Fruit fly (Drosophila melanogaster): ENCODE measurements around the gene CG11262.
A peak's percentile ranks its signal among the peaks of the same experiment; 100 is the strongest.

The CG11262 gene

DNA sequence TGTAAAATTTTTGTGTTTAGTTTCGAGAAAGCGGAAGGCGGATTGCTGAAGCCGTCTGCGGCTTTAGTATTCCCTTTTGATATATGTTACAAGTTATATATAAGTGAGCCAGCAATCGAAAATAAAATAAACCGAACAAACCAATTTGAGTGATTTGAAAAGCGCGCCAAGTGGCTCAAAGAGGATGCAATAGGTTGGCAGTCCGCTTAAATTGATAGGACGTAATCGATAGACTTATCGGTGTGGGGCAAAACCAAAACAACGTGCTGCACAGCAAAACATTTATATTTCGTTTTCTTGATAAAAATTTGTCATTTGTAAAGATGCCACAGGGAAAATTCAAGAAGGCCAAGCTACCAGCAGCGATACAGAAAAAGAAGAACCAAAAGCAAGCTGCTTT is 51.8 kb downstream of the CG11262 start, which contains the start of gene CG11279 (continued):
- TF ChIP-seq Awh (GFP tag; IDR thresholded peaks at IDR 0.05) = no peak
- TF ChIP-seq sens (GFP tag) = peak; percentile 55
- peak; percentile 100 for TF ChIP-seq trem (tag; optimal IDR thresholded peaks at IDR 0.05)
- peak; percentile 74 for TF ChIP-seq CG2116 (GFP tag; optimal IDR thresholded peaks at IDR 0.05)
- TF ChIP-seq ash1 (GFP tag; optimal IDR thresholded peaks at IDR 0.05) = no peak
- TF ChIP-seq CrebB (tag; optimal IDR thresholded peaks at IDR 0.05) = no peak
- TF ChIP-seq NC2β (GFP tag; optimal IDR thresholded peaks at IDR 0.05) = no peak
- TF ChIP-seq CG14710 (tag; optimal IDR thresholded peaks at IDR 0.05) = peak; percentile 28
- TF ChIP-seq klu (GFP tag; IDR thresholded peaks at IDR 0.05) = no peak
- TF ChIP-seq CG8388 (GFP tag; optimal IDR thresholded peaks at IDR 0.05) = no peak
- peak; percentile 98 for TF ChIP-seq Dp (GFP tag; optimal IDR thresholded peaks at IDR 0.05)
- TF ChIP-seq Xrp1 (GFP tag; IDR thresholded peaks at IDR 0.05) = 0 out of 2 replicates have a peak, but pooled peaks have one; percentile 18
- TF ChIP-seq repo (GFP tag; optimal IDR thresholded peaks at IDR 0.05) = no peak
- TF ChIP-seq sisA (GFP tag; IDR thresholded peaks at IDR 0.05) = no peak
- TF ChIP-seq Scr (GFP tag; IDR thresholded peaks at IDR 0.05; ENCODE audit: partially characterized antibody) = peak; percentile 73
- no peak for TF ChIP-seq CG15696 (tag; optimal IDR thresholded peaks at IDR 0.05)
- peak; percentile 85 for TF ChIP-seq CG34224 (GFP tag; IDR thresholded peaks at IDR 0.05; ENCODE audit: partially characterized antibody)
- peak; percentile 78; the same call in 2 of the 3 replicates for TF ChIP-seq CG7963 (GFP tag; IDR thresholded peaks at IDR 0.05; ENCODE audit: partially characterized antibody)
- peak; percentile 79 for TF ChIP-seq Dll (GFP tag; IDR thresholded peaks at IDR 0.05; ENCODE audit: partially characterized antibody)
- peak; percentile 78 for TF ChIP-seq Bgb (GFP tag; IDR thresholded peaks at IDR 0.05; ENCODE audit: partially characterized antibody)
- peak; percentile 73 for TF ChIP-seq CG6791 (GFP tag; IDR thresholded peaks at IDR 0.05; ENCODE audit: partially characterized antibody)
- peak; percentile 80 for TF ChIP-seq nerfin-2 (GFP tag; IDR thresholded peaks at IDR 0.05; ENCODE audit: partially characterized antibody)
- peak; percentile 69 for TF ChIP-seq CG14860 (GFP tag; IDR thresholded peaks at IDR 0.05; ENCODE audit: partially characterized antibody)
- TF ChIP-seq CG32532 (GFP tag; IDR thresholded peaks at IDR 0.05) = no peak
- TF ChIP-seq Sry-δ (GFP tag; optimal IDR thresholded peaks at IDR 0.05) = peak; percentile 59
- peak; percentile 37; the same call in 1 of the 3 replicates for TF ChIP-seq knrl (GFP tag; IDR thresholded peaks at IDR 0.05; ENCODE audit: partially characterized antibody)
- no peak for TF ChIP-seq Abd-B (GFP tag; optimal IDR thresholded peaks at IDR 0.05)
- peak; percentile 33 for TF ChIP-seq CG17829 (tag; optimal IDR thresholded peaks at IDR 0.05)
- TF ChIP-seq zen (tag; optimal IDR thresholded peaks at IDR 0.05) = no peak
- TF ChIP-seq HmgZ (tag; optimal IDR thresholded peaks at IDR 0.05) = peak; percentile 0
- TF ChIP-seq unc-4 (GFP tag; IDR thresholded peaks at IDR 0.05; ENCODE audit: partially characterized antibody) = peak; percentile 68
- TF ChIP-seq CG16813 (GFP tag; IDR thresholded peaks at IDR 0.05; ENCODE audit: partially characterized antibody) = peak; percentile 68
- no peak for TF ChIP-seq CG31441 (GFP tag; IDR thresholded peaks at IDR 0.05)
- TF ChIP-seq vnd (GFP tag; IDR thresholded peaks at IDR 0.05; ENCODE audit: partially characterized antibody) = peak; percentile 54; the same call in 1 of the 3 replicates
- TF ChIP-seq CG13287 (GFP tag; IDR thresholded peaks at IDR 0.05; ENCODE audit: partially characterized antibody) = peak; percentile 89
- TF ChIP-seq CG6254 (GFP tag; optimal IDR thresholded peaks at IDR 0.05) = no peak
- TF ChIP-seq Dref (GFP tag; IDR thresholded peaks at IDR 0.05) = peak; percentile 94
- TF ChIP-seq CG6813 (GFP tag; optimal IDR thresholded peaks at IDR 0.05) = no peak
- peak; percentile 81; the same call in 2 of the 3 replicates for TF ChIP-seq Opbp (GFP tag; IDR thresholded peaks at IDR 0.05; ENCODE audit: partially characterized antibody)
- TF ChIP-seq dm (GFP tag; optimal IDR thresholded peaks at IDR 0.05) = peak; percentile 66
- TF ChIP-seq stwl (tag; optimal IDR thresholded peaks at IDR 0.05) = peak; percentile 53
- no peak for TF ChIP-seq CG7556 (GFP tag; optimal IDR thresholded peaks at IDR 0.05)
- TF ChIP-seq CG33213 (GFP tag; optimal IDR thresholded peaks at IDR 0.05) = no peak
- TF ChIP-seq Neu2 (GFP tag; optimal IDR thresholded peaks at IDR 0.05; ENCODE audit: borderline replicate concordance) = no peak
- no peak for TF ChIP-seq rib (GFP tag; IDR thresholded peaks at IDR 0.05)
- TF ChIP-seq CG11696 (GFP tag; IDR thresholded peaks at IDR 0.05) = no peak
- no peak for TF ChIP-seq scrt (GFP tag; optimal IDR thresholded peaks at IDR 0.05)
- no peak for TF ChIP-seq z (GFP tag; IDR thresholded peaks at IDR 0.05)
- TF ChIP-seq MBD-R2 (GFP tag; IDR thresholded peaks at IDR 0.05) = peak; percentile 61; the same call in 1 of the 2 replicates

Data from whole organism, embryonic.